Fruit fly (Drosophila melanogaster) S2 (cell line): ENCODE measurements around the gene CG46025.
"Not testable (repeated sequence)": the region's sequence is repeated elsewhere in the genome, so short reads cannot be mapped to it uniquely, and the experiment has no call there.

Source experiments
- CG8478 ChIP-seq: fragments of >200 bp; optimal IDR thresholded peaks from 2 replicates; lab custom pipeline; 2018
- CTCF ChIP-seq, 2 experiments: fragments of >200 bp; optimal IDR thresholded peaks; 2 replicates each; lab custom pipeline; 2018

- TF ChIP-seq CG8478; CTCF (optimal IDR thresholded peaks at IDR 0.05; lab: Kevin White, UChicago): not testable (repeated sequence)
These were observed 21.4 kb upstream of the CG46025 start, which contains the start of gene CG13796 for dm6 chr2L:7732570-7732969.
